Fruit fly (Drosophila melanogaster) whole organism, embryonic: ENCODE measurements around the gene Tig.

ENCODE experiments used
- CG12769 ChIP-seq: fragments of 200-800 bp; sonication (Bioruptor generic); optimal IDR thresholded peaks from 2 replicates; lab custom pipeline; 2019; ENCODE audit warnings: missing biosample characterization, mild to moderate bottlenecking, missing genetic modification characterization, moderate library complexity
- CG18476 ChIP-seq: fragments of 200-800 bp; sonication (Bioruptor generic); optimal IDR thresholded peaks from 2 replicates; lab custom pipeline; 2016; ENCODE audit warnings: missing biosample characterization, mild to moderate bottlenecking, missing genetic modification characterization
- CG2712 ChIP-seq: fragments of 200-800 bp; optimal IDR thresholded peaks from 3 replicates; lab custom pipeline; 2019; ENCODE audit warnings: missing biosample characterization, mild to moderate bottlenecking, missing genetic modification characterization, moderate library complexity
- CG31388 ChIP-seq: fragments of 200-800 bp; sonication (Bioruptor generic); optimal IDR thresholded peaks from 2 replicates; lab custom pipeline; 2016; ENCODE audit warnings: missing biosample characterization, missing genetic modification characterization
- CG5180 ChIP-seq: fragments of 200-800 bp; sonication (Bioruptor generic); optimal IDR thresholded peaks from 3 replicates; lab custom pipeline; 2017; ENCODE audit warnings: missing biosample characterization, missing genetic modification characterization, mild to moderate bottlenecking, moderate library complexity, missing genetic modification reagents
- CG8924 ChIP-seq: fragments of 200-800 bp; optimal IDR thresholded peaks from 3 replicates; lab custom pipeline; 2019; ENCODE audit warnings: missing biosample characterization, mild to moderate bottlenecking, missing genetic modification characterization, moderate library complexity
- Gug ChIP-seq: fragments of 200-800 bp; sonication (Bioruptor generic); IDR thresholded peaks from 4 replicates; pipeline ENCODE4 v1.3.6; 2022; ENCODE audit warnings: missing biosample characterization, missing genetic modification characterization
- Meics ChIP-seq: fragments of 200-800 bp; sonication (Bioruptor generic); optimal IDR thresholded peaks from 2 replicates; lab custom pipeline; 2017; ENCODE audit warnings: missing biosample characterization, mild to moderate bottlenecking, missing genetic modification characterization
- Stat92E ChIP-seq, 3 experiments: fragments of >200 bp in 2 of 3; fragments of 200-800 bp in 1 of 3; sonication (Bioruptor generic) in 1 of 3; optimal IDR thresholded peaks; 2 replicates each; lab custom pipeline; 2017 to 2019; ENCODE audit warnings: missing biosample characterization in 3 of 3, missing genetic modification characterization in 3 of 3, mild to moderate bottlenecking in 1 of 3, moderate library complexity in 1 of 3
- sim ChIP-seq: fragments of 200-800 bp; sonication (Bioruptor generic); IDR thresholded peaks from 2 replicates; pipeline ENCODE4 v1.3.6; 2022; ENCODE audit warnings: missing biosample characterization, missing genetic modification characterization

- TF ChIP-seq CG2712 (no peak), CG31388 (no peak), CG12769 (tag; lab: Kevin White, UChicago) (no peak), Gug (GFP tag; lab: Robert Waterston, UW) (no peak), CG8924 (tag; lab: Kevin White, UChicago) (no peak), sim (GFP tag; lab: Robert Waterston, UW) (no peak), Stat92E (GFP tag; optimal IDR thresholded peaks at IDR 0.05; lab: Kevin White, UChicago) (no peak), CG18476 (GFP tag; lab: Kevin White, UChicago) (no peak), Meics (GFP tag; lab: Kevin White, UChicago) (no peak), CG5180 (GFP tag; lab: Kevin White, UChicago) (no peak)
Observed at dm6 chr2L:6422488-6422887, 622 bp downstream of the Tig start.
